Fruit fly (Drosophila melanogaster) whole organism, prepupa: ENCODE measurements around the gene CG16758.

Experiments
- CG15336 ChIP-seq: fragments of 200-800 bp; sonication (Bioruptor generic); IDR thresholded peaks from 2 replicates; pipeline ENCODE4 v1.3.6; 2022; ENCODE audit warnings: missing biosample characterization, missing genetic modification characterization
- CG16779 ChIP-seq: fragments of 200-800 bp; sonication (Bioruptor generic); optimal IDR thresholded peaks from 3 replicates; lab custom pipeline; 2017; ENCODE audit warnings: missing biosample characterization, mild to moderate bottlenecking, missing genetic modification characterization
- CG6163 ChIP-seq: fragments of 200-800 bp; sonication (Bioruptor generic); IDR thresholded peaks from 3 replicates; pipeline ENCODE4 v1.3.6; 2022; ENCODE audit warnings: missing biosample characterization, missing genetic modification characterization
- CG6276 ChIP-seq: fragments of 200-800 bp; sonication (Bioruptor generic); optimal IDR thresholded peaks from 2 replicates; lab custom pipeline; 2017; ENCODE audit warnings: missing biosample characterization, mild to moderate bottlenecking, missing genetic modification characterization
- Eip75B ChIP-seq: fragments of 200-800 bp; sonication (Bioruptor generic); optimal IDR thresholded peaks from 3 replicates; lab custom pipeline; 2016; ENCODE audit warnings: missing biosample characterization, missing genetic modification characterization
- Gug ChIP-seq: fragments of 200-800 bp; sonication (Bioruptor generic); IDR thresholded peaks from 2 replicates; pipeline ENCODE4 v1.3.6; 2022; ENCODE audit warnings: missing biosample characterization, missing genetic modification characterization
- Hr39 ChIP-seq: fragments of 200-800 bp; sonication (Bioruptor generic); optimal IDR thresholded peaks from 2 replicates; lab custom pipeline; 2016; ENCODE audit warnings: missing biosample characterization, missing genetic modification characterization
- Hr4 ChIP-seq: fragments of 200-800 bp; sonication (Bioruptor generic); optimal IDR thresholded peaks from 3 replicates; lab custom pipeline; 2016; ENCODE audit warnings: missing biosample characterization, missing genetic modification characterization
- fd85E ChIP-seq: fragments of 200-800 bp; sonication (Bioruptor generic); optimal IDR thresholded peaks from 3 replicates; lab custom pipeline; 2016; ENCODE audit warnings: missing biosample characterization, missing genetic modification characterization
- ss ChIP-seq, 2 experiments: fragments of 200-800 bp; sonication (Bioruptor generic); optimal IDR thresholded peaks; 2 replicates in 1 of 2; 3 replicates in 1 of 2; lab custom pipeline; 2017 to 2018; ENCODE audit warnings: mild to moderate bottlenecking in 2 of 2, missing biosample characterization in 2 of 2, missing genetic modification characterization in 2 of 2, moderate library complexity in 1 of 2
- svp ChIP-seq: fragments of 200-800 bp; sonication (Bioruptor generic); peaks from one replicate; lab custom pipeline; 2016; ENCODE audit warnings: missing biosample characterization, missing genetic modification characterization

DNA sequence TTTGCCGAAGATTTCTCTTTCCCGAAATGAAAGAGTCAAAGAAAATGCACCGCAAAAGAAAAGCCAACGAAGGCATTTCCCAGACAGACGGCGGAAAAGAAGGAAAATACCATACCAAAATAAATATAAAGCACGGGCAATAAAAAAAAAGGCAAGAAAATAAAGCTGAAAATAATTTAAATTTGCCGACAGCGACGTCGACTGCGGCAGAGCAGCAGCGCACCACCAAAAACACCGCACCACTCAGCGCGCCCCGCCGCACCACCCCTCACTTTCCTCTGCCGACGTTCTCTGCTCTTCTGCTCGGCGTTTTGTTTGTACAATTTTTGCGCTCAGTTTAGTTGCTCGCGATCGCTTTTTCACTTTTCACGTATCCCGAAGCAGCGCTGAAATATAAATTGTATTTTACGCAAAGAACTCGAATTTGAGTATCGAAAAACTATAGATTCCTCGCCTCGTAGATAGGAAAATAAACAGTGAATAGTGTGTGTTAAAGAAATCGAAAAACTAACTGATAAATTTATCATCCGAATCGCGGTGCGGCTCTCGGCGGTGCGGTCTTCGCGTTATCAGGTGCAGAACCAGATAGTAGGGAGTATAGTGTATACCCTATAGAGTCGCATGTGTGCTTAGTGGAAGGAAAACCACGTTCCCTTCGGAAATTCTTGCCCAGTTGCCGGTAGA lies 45.7 kb downstream of the CG16758 start:
- TF ChIP-seq Eip75B (GFP tag; lab: Kevin White, UChicago) (no peak), ss (GFP tag; optimal IDR thresholded peaks at IDR 0.05; lab: Kevin White, UChicago) (no peak), Hr39 (no peak), CG15336 (GFP tag; lab: Robert Waterston, UW) (peak; percentile 62), fd85E (GFP tag; lab: Kevin White, UChicago) (no peak), CG16779 (tag; lab: Kevin White, UChicago) (no peak), Gug (GFP tag; lab: Robert Waterston, UW) (no peak), svp (GFP tag; lab: Kevin White, UChicago) (no peak), CG6163 (GFP tag; lab: Robert Waterston, UW) (peak; percentile 66; the same call in 2 of the 3 replicates), Hr4 (GFP tag; lab: Kevin White, UChicago) (no peak), CG6276 (GFP tag; lab: Kevin White, UChicago) (peak; percentile 1)
